Worm (Caenorhabditis elegans) whole organism, early embryonic: ENCODE measurements around the gene T19C4.1.

Experiments used
- B0310.2 ChIP-seq: sonication (generic microtip); optimal IDR thresholded peaks from 2 replicates; lab custom pipeline; 2016; ENCODE audit warnings: mild to moderate bottlenecking, missing genetic modification characterization, missing compliant biosample characterization
- F13C5.2 ChIP-seq: sonication (generic microtip); optimal IDR thresholded peaks from 2 replicates; lab custom pipeline; 2017; ENCODE audit warnings: mild to moderate bottlenecking, missing genetic modification characterization, inconsistent platforms, missing compliant biosample characterization
- aly-1 ChIP-seq: sonication (generic microtip); optimal IDR thresholded peaks from 2 replicates; lab custom pipeline; 2016; ENCODE audit warnings: missing genetic modification characterization, missing compliant biosample characterization
- ama-1 ChIP-seq: fragments of 150-350 bp; optimal IDR thresholded peaks from 2 replicates; lab custom pipeline; 2014
- ceh-13 ChIP-seq: fragments of 200-800 bp; sonication (Bioruptor generic); optimal IDR thresholded peaks from 2 replicates; lab custom pipeline; 2018; ENCODE audit warnings: mild to moderate bottlenecking, missing genetic modification characterization, missing compliant biosample characterization
- ceh-36 ChIP-seq: sonication (generic microtip); optimal IDR thresholded peaks from 2 replicates; lab custom pipeline; 2016; ENCODE audit warnings: missing genetic modification characterization, inconsistent platforms, missing compliant biosample characterization
- ets-7 ChIP-seq: sonication (generic microtip); optimal IDR thresholded peaks from 2 replicates; lab custom pipeline; 2016; ENCODE audit warnings: missing genotype, missing genetic modification characterization, missing compliant biosample characterization
- flt-1 ChIP-seq: fragments of 200-800 bp; sonication (Bioruptor generic); IDR thresholded peaks from 2 replicates; pipeline ENCODE4 v1.3.6; 2022; ENCODE audit warnings: missing genetic modification characterization, missing compliant biosample characterization
- hmbx-1 ChIP-seq: sonication (generic microtip); optimal IDR thresholded peaks from 2 replicates; lab custom pipeline; 2016; ENCODE audit warnings: mild to moderate bottlenecking, missing genetic modification characterization, missing compliant biosample characterization
- hmg-4 ChIP-seq: fragments of 200-800 bp; sonication (Bioruptor generic); optimal IDR thresholded peaks from 2 replicates; lab custom pipeline; 2018; ENCODE audit warnings: mild to moderate bottlenecking, missing genetic modification characterization, missing compliant biosample characterization
- hnd-1 ChIP-seq: sonication (generic microtip); optimal IDR thresholded peaks from 2 replicates; lab custom pipeline; 2016; ENCODE audit warnings: missing genetic modification characterization, missing compliant biosample characterization
- pes-1 ChIP-seq: fragments of 200-800 bp; sonication (Bioruptor generic); IDR thresholded peaks from 2 replicates; pipeline ENCODE4 v1.3.6; 2022; ENCODE audit warnings: missing genetic modification reagents, missing genetic modification characterization, missing compliant biosample characterization
- scrt-1 ChIP-seq: fragments of 200-800 bp; sonication (Bioruptor generic); IDR thresholded peaks from 2 replicates; pipeline ENCODE4 v1.3.6; 2022; ENCODE audit warnings: missing genetic modification characterization, missing compliant biosample characterization
- sea-1 ChIP-seq: fragments of 200-800 bp; sonication (Bioruptor generic); conservative IDR thresholded peaks from 2 replicates; pipeline ENCODE4 v1.3.6; 2022; ENCODE audit warnings: missing genetic modification characterization, missing compliant biosample characterization
- tbx-11 ChIP-seq: fragments of 200-800 bp; sonication (Bioruptor generic); IDR thresholded peaks from 2 replicates; pipeline ENCODE4 v1.3.6; 2022; ENCODE audit warnings: missing genetic modification characterization, missing compliant biosample characterization
- tbx-37 ChIP-seq: fragments of 200-800 bp; sonication (Bioruptor generic); conservative IDR thresholded peaks from 2 replicates; pipeline ENCODE4 v1.3.6; 2022; ENCODE audit warnings: missing genetic modification reagents, missing genetic modification characterization, missing compliant biosample characterization
- tra-4 ChIP-seq: sonication (generic microtip); optimal IDR thresholded peaks from 2 replicates; lab custom pipeline; 2017; ENCODE audit warnings: missing genetic modification characterization, missing compliant biosample characterization

T19C4.1 gene

DNA sequence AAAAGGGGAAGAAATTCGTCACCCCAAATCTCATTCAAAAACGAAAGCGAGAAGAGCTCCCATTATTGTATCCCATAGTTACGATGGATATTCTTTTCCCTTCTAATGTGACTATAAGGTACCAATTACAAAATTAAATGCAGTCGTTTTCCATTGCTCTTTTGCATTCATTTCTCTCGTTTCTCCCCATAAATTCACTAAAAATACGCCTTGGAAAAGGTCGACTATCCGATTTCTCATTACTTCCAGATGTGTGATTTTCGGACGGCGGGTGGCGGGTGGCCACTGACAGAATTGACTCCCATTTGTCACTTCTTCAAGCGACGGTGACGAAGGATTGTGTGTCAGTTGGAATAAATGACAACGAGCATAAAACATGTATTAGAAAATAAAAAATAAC is 16.0 kb upstream of the T19C4.1 start:
- no peak for TF ChIP-seq scrt-1
- no peak for TF ChIP-seq ceh-36 (tag; lab: Kevin White, UChicago)
- no peak for TF ChIP-seq hmbx-1 (tag; lab: Kevin White, UChicago)
- TF ChIP-seq ama-1 (lab: Kevin White, UChicago) = no peak
- no peak for TF ChIP-seq aly-1 (tag; lab: Kevin White, UChicago)
- TF ChIP-seq tbx-11 (GFP tag; lab: Robert Waterston, UW) = no peak
- no peak for TF ChIP-seq ceh-13 (GFP tag; lab: Kevin White, UChicago)
- no peak for TF ChIP-seq flt-1
- TF ChIP-seq B0310.2 = no peak
- no peak for TF ChIP-seq tbx-37 (GFP tag; lab: Robert Waterston, UW)
- no peak for TF ChIP-seq sea-1 (GFP tag; lab: Robert Waterston, UW)
- no peak for TF ChIP-seq pes-1 (GFP tag; lab: Robert Waterston, UW)
- no peak for TF ChIP-seq hnd-1 (tag; lab: Kevin White, UChicago)
- TF ChIP-seq hmg-4 (GFP tag; lab: Kevin White, UChicago) = no peak
- no peak for TF ChIP-seq tra-4 (tag; lab: Kevin White, UChicago)
- TF ChIP-seq ets-7 (tag; lab: Kevin White, UChicago) = no peak
- no peak for TF ChIP-seq F13C5.2

DNA sequence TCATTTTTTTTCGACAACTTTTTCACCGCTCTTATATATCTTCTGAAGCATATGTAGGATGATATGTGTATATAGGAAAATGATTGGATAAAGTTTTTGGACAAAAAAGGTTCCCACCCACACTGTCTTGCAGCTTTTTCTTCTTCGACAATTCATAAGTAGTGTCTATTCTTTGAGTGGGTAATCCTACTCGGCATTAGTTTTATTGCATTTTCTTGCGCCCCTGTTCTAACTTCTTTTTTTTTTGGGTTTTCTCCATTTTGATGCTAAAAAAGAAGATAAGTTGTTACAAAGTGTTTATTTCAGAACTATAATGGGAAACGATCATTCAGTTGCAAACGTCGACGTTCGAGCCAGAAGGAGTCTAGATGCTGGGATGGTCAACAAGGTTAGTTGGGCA is 15.2 kb upstream of the T19C4.1 start, which contains the start of gene glb-3:
Gene glb-3 (plus strand): TSS at position 301 of the 400 bp plus-strand sequence.
- TF ChIP-seq hnd-1 (tag; lab: Kevin White, UChicago) = no peak
- TF ChIP-seq scrt-1 = no peak
- TF ChIP-seq tbx-37 (GFP tag; lab: Robert Waterston, UW) = no peak

DNA sequence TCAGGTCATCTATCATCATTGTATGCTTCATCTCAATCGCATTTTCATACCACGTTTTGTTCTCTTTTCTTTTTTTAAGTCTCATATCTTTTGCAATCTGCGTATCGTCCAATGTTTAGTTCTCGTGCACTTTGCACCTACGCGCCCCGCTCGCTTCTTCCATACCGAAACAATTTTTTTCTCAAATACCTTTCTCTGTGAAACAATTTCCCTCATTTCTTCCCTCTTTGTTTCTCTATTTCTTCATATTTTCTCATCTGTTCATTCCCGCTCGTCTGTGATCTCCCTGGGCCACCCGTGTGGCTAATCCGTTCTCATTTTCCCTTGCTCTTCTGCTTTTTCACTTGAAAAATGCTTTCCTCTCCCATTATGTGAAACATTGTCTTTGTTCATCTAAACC is 9.2 kb upstream of the T19C4.1 start:
- TF ChIP-seq B0310.2 (no peak), tbx-37 (GFP tag; lab: Robert Waterston, UW) (no peak), scrt-1 (no peak), ets-7 (tag; lab: Kevin White, UChicago) (no peak), hmbx-1 (tag; lab: Kevin White, UChicago) (no peak), ceh-36 (tag; lab: Kevin White, UChicago) (no peak), hmg-4 (GFP tag; lab: Kevin White, UChicago) (no peak), flt-1 (no peak), aly-1 (tag; lab: Kevin White, UChicago) (no peak), tra-4 (tag; lab: Kevin White, UChicago) (no peak)

DNA sequence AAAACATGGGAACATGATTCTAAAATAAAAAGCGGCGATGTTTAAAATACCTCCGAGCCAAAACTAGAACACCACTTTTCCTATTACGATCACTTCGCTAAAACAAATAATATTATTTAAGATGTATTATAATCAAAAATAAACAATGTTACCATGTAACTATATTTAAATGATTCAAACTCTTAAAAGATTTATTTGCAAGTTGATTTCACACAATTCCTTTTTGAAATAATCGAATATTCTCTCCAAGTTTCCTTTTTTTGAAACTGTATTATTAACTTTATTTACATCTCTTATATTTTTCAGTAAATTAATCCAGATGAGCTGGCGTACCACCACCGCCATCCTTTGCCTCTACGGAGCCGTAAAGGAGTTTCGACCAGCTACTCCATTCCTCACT is 8.3 kb upstream of the T19C4.1 start, which contains the start of gene folt-1:
Gene folt-1 (plus strand): TSS at position 301 of the 400 bp plus-strand sequence.
- TF ChIP-seq sea-1 (GFP tag; lab: Robert Waterston, UW) (no peak), tra-4 (tag; lab: Kevin White, UChicago) (no peak), F13C5.2 (no peak), ets-7 (tag; lab: Kevin White, UChicago) (no peak), hnd-1 (tag; lab: Kevin White, UChicago) (no peak), tbx-11 (GFP tag; lab: Robert Waterston, UW) (no peak), B0310.2 (no peak), flt-1 (no peak), hmbx-1 (tag; lab: Kevin White, UChicago) (no peak), aly-1 (tag; lab: Kevin White, UChicago) (no peak), scrt-1 (no peak), pes-1 (GFP tag; lab: Robert Waterston, UW) (no peak), ama-1 (lab: Kevin White, UChicago) (no peak), tbx-37 (GFP tag; lab: Robert Waterston, UW) (no peak), ceh-13 (GFP tag; lab: Kevin White, UChicago) (no peak), ceh-36 (tag; lab: Kevin White, UChicago) (no peak), hmg-4 (GFP tag; lab: Kevin White, UChicago) (no peak)

DNA sequence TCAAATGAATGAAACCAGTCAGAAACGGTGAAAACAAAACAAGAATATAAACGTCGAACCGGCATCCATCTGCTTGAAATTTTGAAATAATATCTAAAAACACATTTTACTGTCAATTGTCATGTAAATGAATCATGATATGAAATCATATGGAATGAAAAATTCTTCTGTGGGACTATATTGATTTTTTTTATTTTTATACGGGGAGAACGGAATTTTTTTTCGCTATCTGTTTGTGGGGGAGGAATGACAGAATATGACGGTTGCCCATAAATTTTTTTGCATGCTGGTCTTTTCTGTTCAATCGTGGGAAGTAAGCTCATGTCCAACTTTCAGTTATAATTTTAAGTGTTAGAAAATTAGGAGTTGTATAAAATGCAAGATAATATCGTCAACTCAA is 4.8 kb upstream of the T19C4.1 start, which contains the start of gene C06H2.7:
Gene C06H2.7 (minus strand): TSS at position 101 of the 400 bp plus-strand sequence.
- TF ChIP-seq aly-1 (tag; lab: Kevin White, UChicago) (no peak), tbx-37 (GFP tag; lab: Robert Waterston, UW) (no peak)

DNA sequence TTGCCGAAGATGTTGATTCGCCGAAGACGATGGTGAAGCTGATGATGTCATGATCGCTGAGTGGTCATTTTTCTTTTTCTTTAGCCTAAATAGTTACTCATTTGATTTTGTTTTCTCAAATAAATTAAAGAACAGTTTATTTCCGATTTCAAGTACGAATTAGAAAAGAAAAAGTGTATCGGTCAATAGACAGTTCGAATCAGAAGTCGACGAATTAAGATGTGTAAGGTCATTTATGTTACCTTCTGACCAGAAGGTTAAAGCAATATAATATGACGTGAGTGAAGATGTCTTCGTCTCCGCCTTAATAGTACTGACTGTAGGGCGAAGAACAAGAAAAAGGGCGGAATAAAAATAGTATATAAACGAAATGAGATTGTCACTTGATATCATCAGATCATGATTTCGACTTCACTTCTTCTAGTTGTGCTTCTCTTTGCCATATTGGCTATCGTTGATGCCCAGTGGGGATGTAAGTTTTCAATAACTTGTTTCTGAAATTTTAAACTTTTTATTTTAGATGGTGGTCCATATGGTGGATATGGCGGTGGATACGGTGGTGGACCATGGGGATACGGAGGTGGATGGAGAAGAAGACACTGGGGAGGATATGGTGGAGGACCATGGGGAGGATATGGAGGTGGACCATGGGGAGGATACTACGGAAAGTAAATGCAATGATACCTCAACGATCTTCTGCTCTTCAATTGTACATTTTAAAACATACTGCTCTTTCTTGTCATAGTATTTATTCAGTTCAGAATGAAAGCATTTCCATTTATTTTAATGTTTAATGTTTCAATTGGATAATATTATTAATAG is 2.3 kb upstream of the T19C4.1 start, which contains the start of the genes T19C4.24 and nlp-33:
Gene T19C4.24 (minus strand): TSS at position 51 of the 822 bp plus-strand sequence.
Gene nlp-33 (plus strand): TSS at position 389 of the 822 bp plus-strand sequence.
- TF ChIP-seq pes-1 (GFP tag; lab: Robert Waterston, UW) = no peak
- TF ChIP-seq ets-7 (tag; lab: Kevin White, UChicago) = no peak
- TF ChIP-seq F13C5.2 = no peak
- no peak for TF ChIP-seq tra-4 (tag; lab: Kevin White, UChicago)
- no peak for TF ChIP-seq B0310.2
- TF ChIP-seq tbx-37 (GFP tag; lab: Robert Waterston, UW) = no peak
- TF ChIP-seq aly-1 (tag; lab: Kevin White, UChicago) = no peak
- no peak for TF ChIP-seq ceh-36 (tag; lab: Kevin White, UChicago)
- TF ChIP-seq hmbx-1 (tag; lab: Kevin White, UChicago) = no peak
- TF ChIP-seq ama-1 (lab: Kevin White, UChicago) = no peak
- TF ChIP-seq flt-1 = no peak
- no peak for TF ChIP-seq hnd-1 (tag; lab: Kevin White, UChicago)
- no peak for TF ChIP-seq hmg-4 (GFP tag; lab: Kevin White, UChicago)
- no peak for TF ChIP-seq ceh-13 (GFP tag; lab: Kevin White, UChicago)
- no peak for TF ChIP-seq sea-1 (GFP tag; lab: Robert Waterston, UW)
- TF ChIP-seq tbx-11 (GFP tag; lab: Robert Waterston, UW) = no peak

DNA sequence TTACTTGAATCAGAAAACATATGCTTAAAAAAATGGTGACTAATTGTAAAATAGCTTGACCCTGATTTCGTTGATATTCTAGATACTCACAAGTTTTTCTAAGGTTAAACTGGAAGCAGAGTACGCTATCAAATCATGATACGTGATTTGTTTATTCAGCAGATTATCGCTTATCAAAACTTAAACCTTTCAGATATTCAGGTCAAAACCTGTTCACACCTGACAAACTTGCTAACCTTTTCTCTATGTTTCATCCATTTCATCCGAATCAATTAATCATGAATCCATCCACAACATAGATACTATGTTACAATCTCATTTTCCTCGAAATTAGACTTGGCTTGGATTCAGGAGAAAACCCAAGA is 1.7 kb upstream of the T19C4.1 start:
- TF ChIP-seq F13C5.2 (no peak), scrt-1 (no peak), ceh-36 (tag; lab: Kevin White, UChicago) (no peak), hmbx-1 (tag; lab: Kevin White, UChicago) (no peak), ceh-13 (GFP tag; lab: Kevin White, UChicago) (no peak), aly-1 (tag; lab: Kevin White, UChicago) (no peak), flt-1 (no peak), pes-1 (GFP tag; lab: Robert Waterston, UW) (no peak), sea-1 (GFP tag; lab: Robert Waterston, UW) (no peak), tbx-37 (GFP tag; lab: Robert Waterston, UW) (no peak), ets-7 (tag; lab: Kevin White, UChicago) (no peak), ama-1 (lab: Kevin White, UChicago) (no peak), hnd-1 (tag; lab: Kevin White, UChicago) (no peak), B0310.2 (no peak), tra-4 (tag; lab: Kevin White, UChicago) (no peak), hmg-4 (GFP tag; lab: Kevin White, UChicago) (no peak), tbx-11 (GFP tag; lab: Robert Waterston, UW) (no peak)
